Fruit fly (Drosophila melanogaster) whole organism, pupa: ENCODE measurements around the gene CG15172.
A peak's percentile ranks its signal among the peaks of the same experiment; 100 is the strongest.

Experiments
- CG12605 ChIP-seq: fragments of 200-800 bp; sonication (Bioruptor generic); IDR thresholded peaks from 2 replicates; pipeline ENCODE4 v1.3.6; 2022; ENCODE audit warnings: missing biosample characterization, missing genetic modification characterization
- CG14655 ChIP-seq: fragments of 200-800 bp; sonication (Bioruptor generic); optimal IDR thresholded peaks from 3 replicates; lab custom pipeline; 2017; ENCODE audit warnings: mild to moderate bottlenecking, missing biosample characterization, missing genetic modification reagents, missing genetic modification characterization
- CG15710 ChIP-seq: fragments of 200-800 bp; sonication (Bioruptor generic); optimal IDR thresholded peaks from 2 replicates; lab custom pipeline; 2018; ENCODE audit warnings: missing biosample characterization, mild to moderate bottlenecking, missing genetic modification characterization, moderate library complexity
- CG17806 ChIP-seq: fragments of 200-800 bp; sonication (Bioruptor generic); optimal IDR thresholded peaks from 2 replicates; lab custom pipeline; 2018; ENCODE audit warnings: missing biosample characterization, mild to moderate bottlenecking, missing genetic modification characterization, moderate library complexity
- CG4496 ChIP-seq: fragments of 200-800 bp; sonication (Bioruptor generic); IDR thresholded peaks from 3 replicates; pipeline ENCODE4 v1.3.6; 2022; ENCODE audit warnings: missing biosample characterization, missing genetic modification characterization
- CG9948 ChIP-seq: fragments of 200-800 bp; sonication (Bioruptor generic); optimal IDR thresholded peaks from 2 replicates; lab custom pipeline; 2018; ENCODE audit warnings: missing biosample characterization, mild to moderate bottlenecking, missing genetic modification characterization, moderate library complexity
- D1 ChIP-seq: fragments of 200-800 bp; sonication (Bioruptor generic); optimal IDR thresholded peaks from 2 replicates; lab custom pipeline; 2018; ENCODE audit warnings: missing biosample characterization, mild to moderate bottlenecking, missing genetic modification characterization, moderate library complexity
- EcR ChIP-seq: fragments of 200-800 bp; sonication (Bioruptor generic); optimal IDR thresholded peaks from 3 replicates; lab custom pipeline; 2019; ENCODE audit warnings: missing biosample characterization, missing genetic modification characterization, mild to moderate bottlenecking, moderate library complexity, missing genetic modification reagents
- Ets98B ChIP-seq: fragments of 200-800 bp; sonication (Bioruptor generic); IDR thresholded peaks from 2 replicates; pipeline ENCODE4 v1.3.6; 2022; ENCODE audit warnings: missing biosample characterization, missing genetic modification characterization
- Pif1A ChIP-seq: fragments of 200-800 bp; sonication (Bioruptor generic); optimal IDR thresholded peaks from 3 replicates; lab custom pipeline; 2016; ENCODE audit warnings: missing biosample characterization, missing genetic modification characterization
- Pif1B ChIP-seq: fragments of 200-800 bp; sonication (Bioruptor generic); optimal IDR thresholded peaks from 3 replicates; lab custom pipeline; 2016; ENCODE audit warnings: missing biosample characterization, missing genetic modification characterization
- Snoo ChIP-seq: fragments of 200-800 bp; sonication (Bioruptor generic); optimal IDR thresholded peaks from 3 replicates; lab custom pipeline; 2017; ENCODE audit warnings: missing biosample characterization, mild to moderate bottlenecking, missing genetic modification characterization, inconsistent platforms
- rn ChIP-seq: fragments of 200-800 bp; sonication (Bioruptor generic); IDR thresholded peaks from 2 replicates; pipeline ENCODE4 v1.3.6; 2022; ENCODE audit warnings: missing biosample characterization, missing genetic modification characterization

DNA sequence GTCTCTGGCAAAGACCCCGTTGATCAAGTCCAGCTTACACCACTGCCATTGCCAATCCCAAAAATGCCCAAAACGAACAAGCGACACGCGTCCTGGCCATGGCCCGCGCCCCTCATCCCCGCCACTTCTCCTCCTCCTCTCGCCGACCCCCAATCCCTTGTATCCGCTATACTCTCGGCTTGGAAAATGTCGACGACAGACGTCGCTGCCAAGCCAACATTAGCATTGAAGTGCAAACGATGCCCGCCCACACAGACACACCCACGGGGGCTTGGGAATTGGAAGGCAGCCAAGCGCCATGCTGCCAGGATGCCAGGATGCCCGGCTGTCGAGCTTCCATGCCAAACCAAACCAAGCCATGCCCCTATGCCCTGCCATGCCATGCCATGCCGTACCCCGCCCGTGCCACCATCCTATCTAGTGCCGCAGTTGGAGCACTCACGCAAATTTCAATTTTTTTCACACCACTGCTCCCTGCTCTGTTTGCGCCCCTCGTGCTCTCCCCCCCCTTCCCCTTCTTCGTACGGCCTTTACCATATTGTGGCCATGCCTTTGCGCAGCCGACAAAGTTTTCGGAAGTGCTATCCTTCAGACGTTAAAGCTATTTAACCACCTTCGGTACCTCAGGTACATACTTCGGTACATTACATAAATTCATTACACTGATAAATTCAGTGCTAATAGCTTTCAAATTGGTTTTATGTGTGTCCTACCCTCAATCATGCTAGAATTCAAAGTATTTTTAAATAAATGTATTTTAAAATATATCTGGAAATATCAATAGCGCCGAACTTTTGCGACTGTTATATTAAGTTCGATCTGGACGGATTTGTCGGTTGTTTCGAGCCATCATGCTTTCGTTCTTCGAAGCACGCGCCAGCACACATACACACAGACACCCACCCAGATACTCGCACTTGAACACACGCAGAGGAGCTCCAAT is 668 bp upstream of the CG15172 start:
- TF ChIP-seq Snoo (tag; lab: Kevin White, UChicago) (peak; percentile 87), CG4496 (GFP tag; lab: Robert Waterston, UW) (0 out of 3 replicates have a peak, but pooled peaks have one; percentile 47), EcR (GFP tag; lab: Kevin White, UChicago) (peak; percentile 9), CG12605 (peak; percentile 49; the same call in 1 of the 2 replicates), CG17806 (tag; lab: Kevin White, UChicago) (peak; percentile 78), Pif1B (GFP tag; lab: Kevin White, UChicago) (peak; percentile 91), CG9948 (tag; lab: Kevin White, UChicago) (peak; percentile 85), CG14655 (GFP tag; lab: Kevin White, UChicago) (peak; percentile 86), rn (GFP tag; lab: Robert Waterston, UW) (no peak), Pif1A (peak; percentile 81), D1 (tag; lab: Kevin White, UChicago) (peak; percentile 30), Ets98B (no peak), CG15710 (tag; lab: Kevin White, UChicago) (peak; percentile 93)
